Worm (Caenorhabditis elegans) whole organism, L2 larva: ENCODE results near the gene elpc-3.

Source experiments
- C34F6.9 ChIP-seq: fragments of 150-350 bp; optimal IDR thresholded peaks from 2 replicates; lab custom pipeline; 2014; ENCODE audit warnings: missing biosample characterization, missing genetic modification characterization
- F13H6.1 ChIP-seq: sonication (generic microtip); optimal IDR thresholded peaks from 2 replicates; lab custom pipeline; 2016; ENCODE audit warnings: missing genetic modification characterization, missing compliant biosample characterization
- R02D3.7 ChIP-seq: fragments of 150-350 bp; optimal IDR thresholded peaks from 2 replicates; lab custom pipeline; 2014; ENCODE audit warnings: missing biosample characterization, missing genetic modification characterization
- Y55F3AM.14 ChIP-seq: fragments of 200-800 bp; sonication (Bioruptor generic); optimal IDR thresholded peaks from 2 replicates; lab custom pipeline; 2018; ENCODE audit warnings: mild to moderate bottlenecking, missing genetic modification characterization, missing compliant biosample characterization
- ZK546.5 ChIP-seq: sonication (generic microtip); optimal IDR thresholded peaks from 2 replicates; lab custom pipeline; 2017; ENCODE audit warnings: missing biosample characterization, missing genetic modification characterization
- alr-1 ChIP-seq: fragments of 150-350 bp; optimal IDR thresholded peaks from 2 replicates; lab custom pipeline; 2014; ENCODE audit warnings: missing biosample characterization, missing genetic modification characterization
- aly-2 ChIP-seq: fragments of 150-350 bp; optimal IDR thresholded peaks from 2 replicates; lab custom pipeline; 2014; ENCODE audit warnings: missing biosample characterization, missing genetic modification characterization
- ama-1 ChIP-seq: fragments of 150-350 bp; optimal IDR thresholded peaks from 2 replicates; lab custom pipeline; 2018; ENCODE audit warnings: inconsistent platforms
- blmp-1 ChIP-seq: sonication (generic microtip); optimal IDR thresholded peaks from 2 replicates; lab custom pipeline; 2017; ENCODE audit warnings: missing genetic modification characterization, mild to moderate bottlenecking, missing compliant biosample characterization, antibody characterized with exemption, moderate library complexity; ENCODE audit not compliant: insufficient read depth
- ceh-82 ChIP-seq: fragments of 150-350 bp; optimal IDR thresholded peaks from 2 replicates; lab custom pipeline; 2014; ENCODE audit warnings: missing biosample characterization, missing genetic modification characterization
- crh-2 ChIP-seq: sonication (generic microtip); optimal IDR thresholded peaks from 2 replicates; lab custom pipeline; 2017; ENCODE audit warnings: missing biosample characterization, missing genetic modification characterization
- dmd-4 ChIP-seq: sonication (generic microtip); optimal IDR thresholded peaks from 2 replicates; lab custom pipeline; 2017; ENCODE audit warnings: missing biosample characterization, missing genetic modification characterization
- egl-27 ChIP-seq: sonication (generic microtip); optimal IDR thresholded peaks from 3 replicates; lab custom pipeline; 2017; ENCODE audit warnings: missing biosample characterization, missing genetic modification reagents, missing genetic modification characterization
- elt-1 ChIP-seq: fragments of 150-350 bp; optimal IDR thresholded peaks from 2 replicates; lab custom pipeline; 2014; ENCODE audit warnings: missing biosample characterization, missing genetic modification characterization
- elt-3 ChIP-seq: sonication (generic microtip); optimal IDR thresholded peaks from 2 replicates; lab custom pipeline; 2017; ENCODE audit warnings: missing biosample characterization, missing genetic modification characterization
- gmeb-1 ChIP-seq: fragments of 150-350 bp; optimal IDR thresholded peaks from 2 replicates; lab custom pipeline; 2014; ENCODE audit warnings: missing biosample characterization, missing genetic modification characterization
- mbf-1 ChIP-seq: sonication (generic microtip); optimal IDR thresholded peaks from 2 replicates; lab custom pipeline; 2017; ENCODE audit warnings: missing biosample characterization, missing genetic modification characterization
- mdl-1 ChIP-seq, 2 experiments: fragments of 150-350 bp in 1 of 2; sonication (generic microtip) in 1 of 2; optimal IDR thresholded peaks; 2 replicates each; lab custom pipeline; 2017; ENCODE audit warnings: missing biosample characterization in 2 of 2, missing genetic modification characterization in 2 of 2
- nhr-12 ChIP-seq: fragments of 150-350 bp; optimal IDR thresholded peaks from 2 replicates; lab custom pipeline; 2014; ENCODE audit warnings: missing biosample characterization, missing genetic modification characterization
- nhr-129 ChIP-seq: fragments of 150-350 bp; optimal IDR thresholded peaks from 2 replicates; lab custom pipeline; 2014; ENCODE audit warnings: missing biosample characterization, missing genetic modification characterization
- nhr-23 ChIP-seq: fragments of 150-350 bp; optimal IDR thresholded peaks from 2 replicates; lab custom pipeline; 2014; ENCODE audit warnings: missing biosample characterization, missing genetic modification reagents, missing genetic modification characterization
- nhr-237 ChIP-seq: fragments of 150-350 bp; optimal IDR thresholded peaks from 2 replicates; lab custom pipeline; 2014; ENCODE audit warnings: missing biosample characterization, missing genetic modification characterization
- nhr-25 ChIP-seq: fragments of 150-350 bp; sonication (generic microtip); optimal IDR thresholded peaks from 3 replicates; lab custom pipeline; 2014; ENCODE audit warnings: missing biosample characterization, missing genetic modification characterization
- nhr-77 ChIP-seq: fragments of 150-350 bp; optimal IDR thresholded peaks from 2 replicates; lab custom pipeline; 2014; ENCODE audit warnings: missing biosample characterization, missing genetic modification characterization
- sem-4 ChIP-seq: fragments of 150-350 bp; optimal IDR thresholded peaks from 2 replicates; lab custom pipeline; 2014; ENCODE audit warnings: missing biosample characterization, missing genetic modification reagents, missing genetic modification characterization
- sma-9 ChIP-seq, 2 experiments: fragments of 150-350 bp in 1 of 2; sonication (generic microtip) in 1 of 2; optimal IDR thresholded peaks; 2 replicates each; lab custom pipeline; 2014 to 2016; ENCODE audit warnings: missing genetic modification characterization in 2 of 2, mild to moderate bottlenecking in 1 of 2, missing biosample characterization in 1 of 2, missing compliant biosample characterization in 1 of 2, missing genetic modification reagents in 1 of 2, moderate library complexity in 1 of 2
- unc-39 ChIP-seq: fragments of 150-350 bp; optimal IDR thresholded peaks from 2 replicates; lab custom pipeline; 2014; ENCODE audit warnings: missing biosample characterization, missing genetic modification characterization
- unc-55 ChIP-seq: fragments of 150-350 bp; sonication (generic microtip); optimal IDR thresholded peaks from 3 replicates; lab custom pipeline; 2014; ENCODE audit warnings: missing biosample characterization, missing genetic modification reagents, missing genetic modification characterization
- zag-1 ChIP-seq: fragments of 150-350 bp; optimal IDR thresholded peaks from 2 replicates; lab custom pipeline; 2014; ENCODE audit warnings: missing biosample characterization, missing genetic modification characterization
- ztf-1 ChIP-seq: fragments of 200-800 bp; sonication (Bioruptor generic); conservative IDR thresholded peaks from 2 replicates; pipeline ENCODE4 v1.3.6; 2022; ENCODE audit warnings: missing genetic modification characterization, missing compliant biosample characterization
- ztf-4 ChIP-seq: fragments of 150-350 bp; optimal IDR thresholded peaks from 2 replicates; lab custom pipeline; 2014; ENCODE audit warnings: missing biosample characterization, missing genetic modification characterization

The elpc-3 gene

DNA sequence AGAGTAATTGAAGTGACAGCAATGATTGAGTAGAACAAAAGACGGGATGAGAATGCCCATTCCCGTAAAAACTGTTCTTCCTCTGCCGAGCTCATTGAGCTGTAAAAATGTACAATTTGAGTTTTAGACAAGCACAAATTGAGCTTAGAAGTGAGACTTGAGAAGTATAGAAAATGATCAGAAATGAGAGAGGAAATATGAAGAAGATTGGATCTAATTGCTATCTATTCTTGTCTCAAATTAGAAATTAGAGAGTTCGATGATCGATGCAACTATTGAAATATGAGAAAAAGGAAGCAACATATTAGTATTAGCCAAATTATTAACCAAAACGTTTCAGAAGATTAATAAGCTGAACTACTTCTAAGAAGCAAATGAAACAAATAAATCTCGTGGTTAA is 11.1 kb downstream of the elpc-3 start, which contains the start of gene ZK863.1:
Gene ZK863.1, minus strand, starts transcription at position 101 of the 400 bp plus-strand sequence.
- TF ChIP-seq dmd-4 (tag; lab: Kevin White, UChicago): no peak
- TF ChIP-seq, all 48 proteins: peak for 0

DNA sequence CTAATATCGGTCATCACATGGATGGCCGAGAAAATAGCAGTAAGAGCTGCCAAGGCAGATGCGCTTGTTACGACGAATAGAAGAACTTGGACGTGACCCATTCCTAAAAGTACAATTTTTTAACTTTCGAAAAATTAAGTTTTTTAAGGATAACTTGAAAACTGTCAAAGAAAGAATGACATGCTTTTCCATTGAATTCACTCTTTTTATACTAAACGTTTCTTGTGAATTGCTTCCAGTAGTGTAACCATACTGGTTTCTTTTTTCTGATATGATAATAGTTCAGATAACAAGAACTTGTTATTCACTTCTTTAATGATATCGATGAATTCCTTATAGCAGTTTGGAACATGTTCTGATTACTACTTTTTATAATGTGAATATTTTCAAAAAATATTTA is 13.6 kb downstream of the elpc-3 start, which contains the start of gene col-37:
Gene col-37, minus strand, starts transcription at position 101 of the 400 bp plus-strand sequence.
- TF ChIP-seq zag-1 (tag; lab: Kevin White, UChicago) (no peak), unc-55 (GFP tag; lab: Kevin White, UChicago) (peak; percentile 18), aly-2 (no peak), elt-1 (tag; lab: Kevin White, UChicago) (no peak)

DNA sequence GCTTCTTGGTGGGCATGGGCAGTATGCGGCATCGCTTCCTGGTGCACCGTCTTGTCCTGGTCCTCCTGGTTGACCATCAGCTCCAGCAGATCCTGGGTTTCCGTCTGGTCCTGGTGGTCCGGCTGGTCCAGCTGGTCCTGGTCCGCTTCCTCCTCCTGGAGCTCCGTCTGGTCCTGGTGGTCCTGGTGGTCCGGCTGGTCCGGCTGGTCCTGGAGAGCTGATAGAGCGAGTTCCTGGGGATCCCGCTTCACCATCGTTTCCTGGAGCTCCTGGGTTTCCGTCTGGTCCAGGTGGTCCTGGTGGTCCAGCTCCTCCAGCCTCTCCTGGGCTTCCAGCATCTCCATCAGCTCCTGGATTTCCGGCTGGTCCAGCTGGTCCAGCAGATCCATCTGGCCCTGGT is 14.2 kb downstream of the elpc-3 start:
- TF ChIP-seq ceh-82: no peak
- TF ChIP-seq, all 48 proteins: peak for 0

DNA sequence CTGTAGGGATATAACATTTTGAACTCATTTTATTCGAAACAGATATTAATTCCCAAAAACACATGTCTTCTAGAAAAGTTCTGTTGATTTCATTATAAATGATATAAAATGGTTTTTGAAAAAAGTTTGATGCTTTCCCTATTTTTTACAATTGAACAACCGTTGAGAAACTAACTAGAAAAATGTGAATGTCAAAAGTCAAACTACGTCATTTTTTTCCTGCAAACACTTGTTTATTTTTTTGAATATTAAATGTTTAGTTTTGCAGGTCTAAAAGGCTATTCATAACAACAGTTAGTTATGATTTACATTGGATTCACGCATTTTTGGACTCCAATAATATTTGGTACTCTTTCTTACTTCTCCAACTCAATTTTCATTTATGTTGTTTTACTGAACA is 18.3 kb downstream of the elpc-3 start, which contains the start of gene srj-4:
Gene srj-4, plus strand, starts transcription at position 301 of the 400 bp plus-strand sequence.
- no peak for TF ChIP-seq mbf-1 (tag; lab: Kevin White, UChicago)
- no peak for TF ChIP-seq R02D3.7 (tag; lab: Kevin White, UChicago)
- TF ChIP-seq nhr-77 (tag; lab: Kevin White, UChicago): no peak
- TF ChIP-seq ceh-82: no peak
- TF ChIP-seq nhr-12 (tag; lab: Kevin White, UChicago): no peak
- no peak for TF ChIP-seq alr-1 (tag; lab: Kevin White, UChicago)

DNA sequence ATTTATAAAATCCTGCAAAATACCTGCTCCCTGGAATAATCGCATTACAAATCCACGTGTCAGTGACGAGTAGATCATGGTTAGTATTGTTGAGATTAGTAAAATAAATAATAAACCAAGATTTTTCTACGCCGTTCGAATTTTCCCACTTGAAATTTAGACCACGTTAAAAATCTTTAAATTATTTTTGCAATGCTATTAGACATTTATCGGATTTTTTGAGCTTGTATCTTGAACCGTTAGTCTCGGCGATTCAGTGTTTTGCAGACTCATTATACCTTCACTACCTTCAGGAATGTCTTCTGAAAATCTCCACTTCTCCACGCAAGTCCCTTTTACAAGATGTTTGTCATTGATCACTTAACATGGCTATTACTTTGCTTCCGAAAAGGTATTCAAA is 19.0 kb downstream of the elpc-3 start, which contains the start of gene C27A7.5:
Gene C27A7.5, minus strand, starts transcription at position 101 of the 400 bp plus-strand sequence.
- TF ChIP-seq sem-4 (no peak), nhr-23 (no peak), elt-1 (tag; lab: Kevin White, UChicago) (no peak), nhr-237 (tag; lab: Kevin White, UChicago) (no peak), unc-55 (GFP tag; lab: Kevin White, UChicago) (no peak), gmeb-1 (tag; lab: Kevin White, UChicago) (no peak), egl-27 (tag; lab: Kevin White, UChicago) (no peak), nhr-25 (no peak), unc-39 (no peak)
- TF ChIP-seq, all 48 proteins: peak for 0

DNA sequence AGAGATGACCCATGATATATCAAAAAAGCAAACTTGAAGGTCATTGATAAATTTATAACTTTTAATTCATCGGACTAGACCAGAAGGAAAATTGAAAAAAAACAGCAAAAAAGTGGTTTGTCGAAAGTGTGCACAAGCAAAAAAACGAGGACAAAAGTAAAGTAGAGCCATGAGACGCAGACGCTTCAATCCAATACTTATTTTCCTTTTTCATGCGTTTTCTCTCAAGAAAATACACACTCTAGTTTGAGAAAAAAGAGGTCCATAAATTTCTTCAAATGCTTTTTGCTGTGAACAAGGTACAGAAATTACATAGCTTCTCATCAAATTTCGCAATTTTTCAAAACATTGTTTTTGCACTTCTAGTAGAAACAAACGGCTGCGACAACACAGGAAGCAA is 20.1 kb downstream of the elpc-3 start:
- TF ChIP-seq crh-2 (tag; lab: Kevin White, UChicago) (no peak), mdl-1 (tag; optimal IDR thresholded peaks at IDR 0.05; lab: Kevin White, UChicago) (no peak), Y55F3AM.14 (no peak), unc-55 (GFP tag; lab: Kevin White, UChicago) (peak; percentile 79), C34F6.9 (tag; lab: Kevin White, UChicago) (peak; percentile 56)

DNA sequence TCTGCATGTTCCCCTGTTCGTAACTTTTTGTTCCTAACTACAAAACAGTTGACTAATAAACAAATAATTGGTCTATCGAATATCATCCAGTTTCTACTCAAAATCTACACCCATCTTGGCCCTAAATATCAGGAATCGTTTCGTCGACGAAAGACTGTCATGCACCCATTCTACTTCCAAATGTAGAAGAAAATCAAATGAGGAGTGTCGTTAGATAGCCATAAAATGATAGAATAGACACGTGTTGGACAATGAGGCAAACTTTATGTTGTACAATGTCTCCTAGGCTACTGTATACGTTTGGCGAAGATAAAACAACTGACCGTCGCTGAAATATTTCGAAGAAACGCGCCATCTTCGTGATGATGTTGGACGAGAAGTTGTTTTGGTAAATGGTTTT is 21.2 kb downstream of the elpc-3 start:
- TF ChIP-seq F13H6.1 (tag; lab: Kevin White, UChicago) (no peak), nhr-77 (tag; lab: Kevin White, UChicago) (no peak), ztf-1 (GFP tag; lab: Robert Waterston, UW) (no peak), ama-1 (lab: Kevin White, UChicago) (no peak), elt-1 (tag; lab: Kevin White, UChicago) (no peak), blmp-1 (tag; lab: Kevin White, UChicago) (no peak), ztf-4 (no peak), ZK546.5 (no peak), nhr-12 (tag; lab: Kevin White, UChicago) (no peak), Y55F3AM.14 (no peak), ceh-82 (no peak), mbf-1 (tag; lab: Kevin White, UChicago) (no peak), elt-3 (tag; lab: Kevin White, UChicago) (no peak)
- TF ChIP-seq, all 48 proteins: peak for 0

DNA sequence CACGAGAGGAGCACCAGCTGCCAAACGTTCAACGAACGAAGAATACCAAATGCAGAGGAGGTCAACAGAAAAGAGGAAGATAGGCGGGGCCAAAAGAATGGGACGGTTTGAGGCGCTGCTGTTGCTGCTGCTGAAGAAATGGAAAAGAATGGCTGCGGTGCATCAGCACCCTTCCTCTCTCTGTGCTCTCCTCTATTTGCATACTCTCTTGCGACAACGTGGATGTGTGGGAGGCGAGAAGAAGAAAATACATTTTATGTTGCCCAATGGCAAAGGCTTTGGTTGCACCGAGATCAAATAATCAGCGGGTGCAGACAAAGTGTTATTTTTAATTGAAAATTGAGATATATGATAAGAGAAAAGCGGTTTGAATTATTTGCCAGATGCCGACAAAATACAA is 22.8 kb downstream of the elpc-3 start:
- TF ChIP-seq unc-55 (GFP tag; lab: Kevin White, UChicago): no peak
- peak; percentile 92 for TF ChIP-seq sma-9 (GFP tag; optimal IDR thresholded peaks at IDR 0.05; lab: Kevin White, UChicago)
- no peak for TF ChIP-seq sma-9 (tag; optimal IDR thresholded peaks at IDR 0.05; lab: Kevin White, UChicago)
- peak; percentile 19 for TF ChIP-seq nhr-129 (tag; lab: Kevin White, UChicago)
- no peak for TF ChIP-seq blmp-1 (tag; lab: Kevin White, UChicago)
